Worm (Caenorhabditis elegans): ENCODE results near the gene F25G6.8.
A peak's percentile ranks its signal among the peaks of the same experiment; 100 is the strongest.

Gene F25G6.8

ce11 chrV:8610633-8611404 lies 45.8 kb upstream of the F25G6.8 start, which contains the start of gene fip-4 (continued):
- TF ChIP-seq daf-8 (GFP tag; IDR thresholded peaks at IDR 0.05) (no peak), mes-2 (tag; optimal IDR thresholded peaks at IDR 0.05; ENCODE audit: poor library complexity, severe bottlenecking) (no peak), aha-1 (tag) (peak; percentile 76), lin-15B (tag; optimal IDR thresholded peaks at IDR 0.05) (no peak), hif-1 (tag; optimal IDR thresholded peaks at IDR 0.05) (no peak), madf-5 (GFP tag; IDR thresholded peaks at IDR 0.05) (no peak), egl-27 (tag; optimal IDR thresholded peaks at IDR 0.05) (no peak), rbr-2 (tag; optimal IDR thresholded peaks at IDR 0.05) (no peak)

- TF ChIP-seq daf-16 (GFP tag; optimal IDR thresholded peaks at IDR 0.05) (no peak), daf-16 (tag; optimal IDR thresholded peaks at IDR 0.05) (peak; percentile 15), aha-1 (tag) (peak; percentile 93), nhr-28 (tag; optimal IDR thresholded peaks at IDR 0.05) (peak; percentile 33), daf-12 (tag; optimal IDR thresholded peaks at IDR 0.05) (no peak), mes-2 (tag; optimal IDR thresholded peaks at IDR 0.05; ENCODE audit: poor library complexity, severe bottlenecking) (peak; percentile 26), php-3 (GFP tag; IDR thresholded peaks at IDR 0.05) (no peak), ceh-62 (tag; optimal IDR thresholded peaks at IDR 0.05) (no peak), hlh-11 (tag; optimal IDR thresholded peaks at IDR 0.05) (peak; percentile 59), egl-27 (tag; optimal IDR thresholded peaks at IDR 0.05) (no peak), mxl-3 (GFP tag; optimal IDR thresholded peaks at IDR 0.05) (peak; percentile 79), mdl-1 (tag; optimal IDR thresholded peaks at IDR 0.05) (peak; percentile 10 to 60), ctbp-1 (GFP tag; IDR thresholded peaks at IDR 0.05) (0 out of 2 replicates have a peak, but pooled peaks have one; percentile 52), daf-8 (GFP tag; IDR thresholded peaks at IDR 0.05) (no peak), saeg-2 (GFP tag; IDR thresholded peaks at IDR 0.05) (no peak), lin-39 (tag; optimal IDR thresholded peaks at IDR 0.05) (no peak), hlh-30 (tag; optimal IDR thresholded peaks at IDR 0.05; ENCODE audit: insufficient read depth) (peak; percentile 96), set-16 (GFP tag; IDR thresholded peaks at IDR 0.05) (0 out of 2 replicates have a peak, but pooled peaks have one; percentile 12), rbr-2 (tag; optimal IDR thresholded peaks at IDR 0.05) (peak; percentile 22), lir-3 (tag; optimal IDR thresholded peaks at IDR 0.05) (no peak), unc-62 (GFP tag; optimal IDR thresholded peaks at IDR 0.05 in 1 of 2) (peak in 1 of 2 experiments; percentile 80), unc-62 (tag; optimal IDR thresholded peaks at IDR 0.05) (no peak), egl-43 (GFP tag; IDR thresholded peaks at IDR 0.05) (peak; percentile 24; the same call in 1 of the 2 replicates), F26F4.8 (GFP tag; conservative IDR thresholded peaks at IDR 0.05) (no peak), mep-1 (tag; optimal IDR thresholded peaks at IDR 0.05) (peak; percentile 30), lin-1 (GFP tag; IDR thresholded peaks at IDR 0.05) (0 out of 2 replicates have a peak, but pooled peaks have one; percentile 21), lin-38 (GFP tag; IDR thresholded peaks at IDR 0.05) (peak; percentile 15; the same call in 1 of the 2 replicates)
Measured at ce11 chrV:8609776-8610529, 45.0 kb upstream of the F25G6.8 start.

- TF ChIP-seq Y105C5A.15 (GFP tag; IDR thresholded peaks at IDR 0.05) (no peak), aha-1 (tag) (peak; percentile 72)
Measured at ce11 chrV:8608483-8608882, 43.5 kb upstream of the F25G6.8 start.

- TF ChIP-seq hlh-11 (tag; optimal IDR thresholded peaks at IDR 0.05) = peak; percentile 49
- TF ChIP-seq unc-62 (GFP tag; optimal IDR thresholded peaks at IDR 0.05 in 1 of 2) = peak in 1 of 2 experiments; percentile 61
- no peak for TF ChIP-seq unc-62 (tag; optimal IDR thresholded peaks at IDR 0.05)
- TF ChIP-seq dve-1 (tag; optimal IDR thresholded peaks at IDR 0.05; ENCODE audit: insufficient read depth) = peak; percentile 18
- peak; percentile 89 for TF ChIP-seq nhr-25 (tag; optimal IDR thresholded peaks at IDR 0.05; ENCODE audit: borderline replicate concordance, insufficient read depth)
- TF ChIP-seq mes-2 (tag; optimal IDR thresholded peaks at IDR 0.05; ENCODE audit: poor library complexity, severe bottlenecking) = peak; percentile 10
- TF ChIP-seq lsy-2 (tag; optimal IDR thresholded peaks at IDR 0.05) = peak in 1 of 2 experiments; percentile 50
- peak; percentile 28 for TF ChIP-seq mep-1 (tag; optimal IDR thresholded peaks at IDR 0.05)
- TF ChIP-seq hlh-30 (tag; optimal IDR thresholded peaks at IDR 0.05; ENCODE audit: insufficient read depth) = peak; percentile 63
- no peak for TF ChIP-seq daf-16 (GFP tag; optimal IDR thresholded peaks at IDR 0.05)
- TF ChIP-seq daf-16 (tag; optimal IDR thresholded peaks at IDR 0.05) = peak; percentile 9
- TF ChIP-seq nhr-28 (tag; optimal IDR thresholded peaks at IDR 0.05) = peak; percentile 59
- peak; percentile 36; the same call in 1 of the 2 replicates for TF ChIP-seq ceh-20 (GFP tag; IDR thresholded peaks at IDR 0.05)
- TF ChIP-seq dmd-6 (GFP tag; IDR thresholded peaks at IDR 0.05) = peak; percentile 37; the same call in 1 of the 2 replicates
- TF ChIP-seq unc-39 (tag; optimal IDR thresholded peaks at IDR 0.05) = no peak
- no peak for TF ChIP-seq duxl-1 (tag; optimal IDR thresholded peaks at IDR 0.05; ENCODE audit: poor library complexity)
- no peak for TF ChIP-seq mdt-29 (GFP tag; IDR thresholded peaks at IDR 0.05)
- TF ChIP-seq snpc-1.2 (GFP tag; IDR thresholded peaks at IDR 0.05) = 0 out of 2 replicates have a peak, but pooled peaks have one; percentile 9
Measured at ce11 chrV:8607353-8607850, 42.4 kb upstream of the F25G6.8 start, which contains the start of gene smk-1. Gene smk-1, plus strand, starts transcription at chrV:8607800.
